Worm (Caenorhabditis elegans) whole organism, L1 larva: Measurements from ENCODE around the gene T22F3.2.
A peak's percentile ranks its signal among the peaks of the same experiment; 100 is the strongest.

Experiments
- blmp-1 ChIP-seq: fragments of 150-350 bp; optimal IDR thresholded peaks from 2 replicates; lab custom pipeline; 2014; ENCODE audit warnings: missing biosample characterization, missing genetic modification characterization
- egl-27 ChIP-seq, 2 experiments: fragments of 150-350 bp in 1 of 2; sonication (generic microtip); optimal IDR thresholded peaks; 3 replicates each; lab custom pipeline; 2017 to 2018; ENCODE audit warnings: missing biosample characterization in 2 of 2, missing genetic modification characterization in 2 of 2, missing genetic modification reagents in 2 of 2
- fos-1 ChIP-seq: fragments of 150-350 bp; optimal IDR thresholded peaks from 2 replicates; lab custom pipeline; 2014; ENCODE audit warnings: missing biosample characterization, missing genetic modification characterization
- nhr-237 ChIP-seq: fragments of 150-350 bp; optimal IDR thresholded peaks from 2 replicates; lab custom pipeline; 2014; ENCODE audit warnings: missing biosample characterization, missing genetic modification characterization
- rnt-1 ChIP-seq: sonication (generic microtip); optimal IDR thresholded peaks from 2 replicates; lab custom pipeline; 2016; ENCODE audit warnings: mild to moderate bottlenecking, missing genetic modification characterization, moderate library complexity, missing compliant biosample characterization
- unc-86 ChIP-seq: sonication (generic microtip); optimal IDR thresholded peaks from 2 replicates; lab custom pipeline; 2016; ENCODE audit warnings: missing genetic modification characterization, missing compliant biosample characterization

DNA sequence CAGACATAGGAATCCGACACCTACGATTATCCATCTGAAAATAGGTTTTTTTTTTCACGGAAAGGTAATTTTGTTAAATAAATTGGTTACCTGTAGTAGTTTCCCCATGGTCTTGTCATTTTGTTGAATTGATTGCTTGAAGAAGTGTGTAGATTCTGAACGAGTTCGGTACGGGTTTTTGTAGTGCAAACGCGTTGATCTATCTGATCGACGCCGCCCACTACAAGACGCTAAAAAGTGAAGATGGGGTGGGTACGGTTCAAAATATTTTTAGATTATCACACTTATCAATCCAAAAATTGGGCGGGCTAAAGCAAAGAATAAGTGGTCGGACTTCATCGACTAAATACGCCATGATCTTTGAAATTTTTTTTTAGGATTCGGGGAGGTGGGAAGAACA, 28.0 kb downstream of the T22F3.2 start, which contains the start of gene T22F3.11:
- TF ChIP-seq fos-1 (tag; lab: Kevin White, UChicago): no peak
- TF ChIP-seq egl-27 (tag; optimal IDR thresholded peaks at IDR 0.05; lab: Kevin White, UChicago): no peak
- peak; percentile 78 for TF ChIP-seq blmp-1 (tag; lab: Kevin White, UChicago)
- TF ChIP-seq unc-86: no peak
- TF ChIP-seq nhr-237 (tag; lab: Kevin White, UChicago): no peak
- no peak for TF ChIP-seq rnt-1 (tag; lab: Kevin White, UChicago)
